Worm (Caenorhabditis elegans): ENCODE measurements around the gene msra-1.

- TF ChIP-seq nhr-76 (tag; optimal IDR thresholded peaks at IDR 0.05) (no peak), ztf-11 (tag; optimal IDR thresholded peaks at IDR 0.05) (no peak), blmp-1 (tag; optimal IDR thresholded peaks at IDR 0.05) (no peak)
Measured at ce11 chrII:7374143-7374542, 10.3 kb upstream of the msra-1 start, which contains the start of the genes mtch-1 and rpb-4.

Measured in whole organism, mixed stage, embryonic.